Fruit fly (Drosophila melanogaster) whole organism, embryonic: ENCODE measurements around the gene Bx42.

Experiments used
- Adf1 ChIP-seq: fragments of 200-800 bp; sonication (Bioruptor generic); IDR thresholded peaks from 2 replicates; pipeline ENCODE4 v1.3.6; 2022; ENCODE audit warnings: missing biosample characterization, missing genetic modification characterization
- Aef1 ChIP-seq: fragments of 200-800 bp; sonication (Bioruptor generic); IDR thresholded peaks from 3 replicates; pipeline ENCODE4 v1.3.6; 2022; ENCODE audit warnings: missing biosample characterization, missing genetic modification characterization
- Blimp-1 ChIP-seq: fragments of 200-800 bp; sonication (Bioruptor generic); optimal IDR thresholded peaks from 3 replicates; lab custom pipeline; 2018; ENCODE audit warnings: missing biosample characterization, missing genetic modification characterization, mild to moderate bottlenecking, moderate library complexity, missing genetic modification reagents
- CG10274 ChIP-seq: fragments of 200-800 bp; sonication (Bioruptor generic); optimal IDR thresholded peaks from 3 replicates; lab custom pipeline; 2017; ENCODE audit warnings: missing biosample characterization, mild to moderate bottlenecking, missing genetic modification characterization
- CG10654 ChIP-seq: fragments of 200-800 bp; sonication (Bioruptor generic); optimal IDR thresholded peaks from 2 replicates; lab custom pipeline; 2016; ENCODE audit warnings: missing biosample characterization, missing genetic modification characterization
- CG12155 ChIP-seq: fragments of 200-800 bp; sonication (Bioruptor generic); optimal IDR thresholded peaks from 3 replicates; lab custom pipeline; 2016; ENCODE audit warnings: missing biosample characterization, missing genetic modification characterization
- CG12299 ChIP-seq: fragments of 200-800 bp; sonication (Bioruptor generic); optimal IDR thresholded peaks from 2 replicates; lab custom pipeline; 2018; ENCODE audit warnings: missing biosample characterization, mild to moderate bottlenecking, missing genetic modification characterization
- CG14860 ChIP-seq: fragments of 200-800 bp; sonication (Bioruptor generic); IDR thresholded peaks from 3 replicates; pipeline ENCODE4 v1.3.6; 2022; ENCODE audit warnings: missing biosample characterization, missing genetic modification characterization; ENCODE audit not compliant: partially characterized antibody
- CG15011 ChIP-seq: fragments of 200-800 bp; sonication (Bioruptor generic); optimal IDR thresholded peaks from 3 replicates; lab custom pipeline; 2018; ENCODE audit warnings: missing biosample characterization, mild to moderate bottlenecking, missing genetic modification characterization
- CG15696 ChIP-seq: fragments of 200-800 bp; sonication (Bioruptor generic); optimal IDR thresholded peaks from 2 replicates; lab custom pipeline; 2019; ENCODE audit warnings: missing biosample characterization, mild to moderate bottlenecking, missing genetic modification characterization, moderate library complexity
- CG18262 ChIP-seq: fragments of 200-800 bp; optimal IDR thresholded peaks from 3 replicates; lab custom pipeline; 2019; ENCODE audit warnings: missing biosample characterization, mild to moderate bottlenecking, missing genetic modification characterization, moderate library complexity
- CG18476 ChIP-seq: fragments of 200-800 bp; sonication (Bioruptor generic); optimal IDR thresholded peaks from 2 replicates; lab custom pipeline; 2016; ENCODE audit warnings: missing biosample characterization, mild to moderate bottlenecking, missing genetic modification characterization
- CG18599 ChIP-seq: fragments of 200-800 bp; sonication (Bioruptor generic); optimal IDR thresholded peaks from 3 replicates; lab custom pipeline; 2017; ENCODE audit warnings: missing biosample characterization, missing genetic modification characterization, mild to moderate bottlenecking, moderate library complexity, missing genetic modification reagents
- CG2129 ChIP-seq: fragments of 200-800 bp; sonication (Bioruptor generic); IDR thresholded peaks from 2 replicates; pipeline ENCODE4 v1.3.6; 2022; ENCODE audit warnings: missing biosample characterization, missing genetic modification characterization; ENCODE audit not compliant: partially characterized antibody
- CG4360 ChIP-seq: fragments of 200-800 bp; sonication (Bioruptor generic); IDR thresholded peaks from 2 replicates; pipeline ENCODE4 v1.3.6; 2022; ENCODE audit warnings: missing biosample characterization, missing genetic modification characterization
- CG4404 ChIP-seq: fragments of 200-800 bp; sonication (Bioruptor generic); IDR thresholded peaks from 2 replicates; pipeline ENCODE4 v1.3.6; 2022; ENCODE audit warnings: missing biosample characterization, missing genetic modification characterization
- CG4617 ChIP-seq: fragments of 200-800 bp; sonication (Bioruptor generic); optimal IDR thresholded peaks from 3 replicates; lab custom pipeline; 2016; ENCODE audit warnings: missing biosample characterization, missing genetic modification characterization, borderline replicate concordance
- CG6175 ChIP-seq: fragments of 200-800 bp; sonication (Bioruptor generic); IDR thresholded peaks from 3 replicates; pipeline ENCODE4 v1.3.6; 2022; ENCODE audit warnings: missing biosample characterization, missing genetic modification characterization
- CG6689 ChIP-seq: fragments of 200-800 bp; sonication (Bioruptor generic); IDR thresholded peaks from 2 replicates; pipeline ENCODE4 v1.3.6; 2022; ENCODE audit warnings: missing biosample characterization, missing genetic modification characterization
- CG6854 ChIP-seq: fragments of 200-800 bp; sonication (Bioruptor generic); optimal IDR thresholded peaks from 3 replicates; lab custom pipeline; 2017; ENCODE audit warnings: missing biosample characterization, mild to moderate bottlenecking, missing genetic modification characterization
- CG9727 ChIP-seq: fragments of 200-800 bp; sonication (Bioruptor generic); optimal IDR thresholded peaks from 3 replicates; lab custom pipeline; 2017; ENCODE audit warnings: missing biosample characterization, mild to moderate bottlenecking, missing genetic modification characterization
- CG9797 ChIP-seq: fragments of 200-800 bp; sonication (Bioruptor generic); optimal IDR thresholded peaks from 3 replicates; lab custom pipeline; 2018; ENCODE audit warnings: missing biosample characterization, mild to moderate bottlenecking, missing genetic modification characterization
- Dek ChIP-seq: fragments of 200-800 bp; sonication (Bioruptor generic); optimal IDR thresholded peaks from 3 replicates; lab custom pipeline; 2019; ENCODE audit warnings: missing biosample characterization, mild to moderate bottlenecking, missing genetic modification characterization, moderate library complexity
- Gug ChIP-seq: fragments of 200-800 bp; sonication (Bioruptor generic); IDR thresholded peaks from 4 replicates; pipeline ENCODE4 v1.3.6; 2022; ENCODE audit warnings: missing biosample characterization, missing genetic modification characterization
- Jarid2 ChIP-seq: fragments of 200-800 bp; sonication (Bioruptor generic); optimal IDR thresholded peaks from 3 replicates; lab custom pipeline; 2017; ENCODE audit warnings: mild to moderate bottlenecking, missing biosample characterization, missing genetic modification reagents, missing genetic modification characterization
- Lim3 ChIP-seq: fragments of 200-800 bp; sonication (Bioruptor generic); IDR thresholded peaks from 2 replicates; pipeline ENCODE4 v1.3.6; 2022; ENCODE audit warnings: missing biosample characterization, missing genetic modification characterization
- NC2α ChIP-seq: fragments of 200-800 bp; sonication (Bioruptor generic); optimal IDR thresholded peaks from 2 replicates; lab custom pipeline; 2016; ENCODE audit warnings: missing biosample characterization, missing genetic modification characterization
- Oli ChIP-seq: fragments of 200-800 bp; sonication (Bioruptor generic); optimal IDR thresholded peaks from 2 replicates; lab custom pipeline; 2018; ENCODE audit warnings: missing biosample characterization, mild to moderate bottlenecking, missing genetic modification characterization, moderate library complexity
- Ravus ChIP-seq: fragments of 200-800 bp; sonication (Bioruptor generic); IDR thresholded peaks from 2 replicates; pipeline ENCODE4 v1.3.6; 2022; ENCODE audit warnings: missing biosample characterization, missing genetic modification characterization
- Side ChIP-seq: fragments of 200-800 bp; sonication (Bioruptor generic); optimal IDR thresholded peaks from 2 replicates; lab custom pipeline; 2016; ENCODE audit warnings: missing biosample characterization, missing genetic modification characterization
- Six4 ChIP-seq: fragments of 200-800 bp; sonication (Bioruptor generic); optimal IDR thresholded peaks from 2 replicates; lab custom pipeline; 2016; ENCODE audit warnings: missing biosample characterization, missing genetic modification characterization
- bcd ChIP-seq: fragments of 200-800 bp; sonication (Bioruptor generic); optimal IDR thresholded peaks from 2 replicates; lab custom pipeline; 2017; ENCODE audit warnings: missing biosample characterization, mild to moderate bottlenecking, missing genetic modification characterization
- bsh ChIP-seq, 2 experiments: fragments of 200-800 bp; sonication (Bioruptor generic); optimal IDR thresholded peaks; 2 replicates each; lab custom pipeline; 2017 to 2018; ENCODE audit warnings: mild to moderate bottlenecking in 2 of 2, missing biosample characterization in 2 of 2, missing genetic modification characterization in 2 of 2, moderate library complexity in 1 of 2
- cad ChIP-seq: fragments of >200 bp; optimal IDR thresholded peaks from 2 replicates; lab custom pipeline; 2017; ENCODE audit warnings: missing biosample characterization, missing genetic modification characterization
- caup ChIP-seq: fragments of 200-800 bp; sonication (Bioruptor generic); optimal IDR thresholded peaks from 3 replicates; lab custom pipeline; 2017; ENCODE audit warnings: missing biosample characterization, mild to moderate bottlenecking, missing genetic modification characterization, moderate library complexity; ENCODE audit not compliant: severe bottlenecking
- crc ChIP-seq: fragments of 200-800 bp; sonication (Bioruptor generic); optimal IDR thresholded peaks from 2 replicates; lab custom pipeline; 2016; ENCODE audit warnings: missing biosample characterization, missing genetic modification characterization
- dimm ChIP-seq: fragments of 200-800 bp; sonication (Bioruptor generic); IDR thresholded peaks from 2 replicates; pipeline ENCODE4 v1.3.6; 2022; ENCODE audit warnings: missing biosample characterization, missing genetic modification characterization
- dmrt11E ChIP-seq: fragments of 200-800 bp; sonication (Bioruptor generic); optimal IDR thresholded peaks from 3 replicates; lab custom pipeline; 2018; ENCODE audit warnings: missing biosample characterization, mild to moderate bottlenecking, missing genetic modification characterization, moderate library complexity
- ems ChIP-seq: fragments of 200-800 bp; sonication (Bioruptor generic); optimal IDR thresholded peaks from 3 replicates; lab custom pipeline; 2016; ENCODE audit warnings: missing biosample characterization, missing genetic modification characterization
- grau ChIP-seq: fragments of 200-800 bp; optimal IDR thresholded peaks from 3 replicates; lab custom pipeline; 2019; ENCODE audit warnings: missing biosample characterization, mild to moderate bottlenecking, missing genetic modification characterization, moderate library complexity
- gro ChIP-seq: fragments of 200-800 bp; sonication (Bioruptor generic); optimal IDR thresholded peaks from 2 replicates; lab custom pipeline; 2016; ENCODE audit warnings: missing biosample characterization, missing genetic modification characterization
- hth ChIP-seq: fragments of >200 bp; optimal IDR thresholded peaks from 2 replicates; lab custom pipeline; 2017; ENCODE audit warnings: inconsistent platforms
- jigr1 ChIP-seq: fragments of 200-800 bp; sonication (Bioruptor generic); IDR thresholded peaks from 3 replicates; pipeline ENCODE4 v1.3.6; 2022; ENCODE audit warnings: missing biosample characterization, missing genetic modification characterization
- lilli ChIP-seq: fragments of 200-800 bp; sonication (Bioruptor generic); optimal IDR thresholded peaks from 3 replicates; lab custom pipeline; 2016; ENCODE audit warnings: missing biosample characterization, missing genetic modification characterization
- pho ChIP-seq: fragments of 200-800 bp; sonication (Bioruptor generic); optimal IDR thresholded peaks from 2 replicates; lab custom pipeline; 2016; ENCODE audit warnings: missing biosample characterization, missing genetic modification characterization
- pum ChIP-seq: fragments of 200-800 bp; sonication (Bioruptor generic); optimal IDR thresholded peaks from 2 replicates; lab custom pipeline; 2016; ENCODE audit warnings: missing biosample characterization, missing genetic modification characterization
- ssp ChIP-seq: fragments of 200-800 bp; sonication (Bioruptor generic); IDR thresholded peaks from 2 replicates; pipeline ENCODE4 v1.3.6; 2022; ENCODE audit warnings: missing biosample characterization, missing genetic modification characterization
- tin ChIP-seq: fragments of 200-800 bp; sonication (Bioruptor generic); optimal IDR thresholded peaks from 3 replicates; lab custom pipeline; 2016; ENCODE audit warnings: missing biosample characterization, missing genetic modification characterization
- usp ChIP-seq: fragments of >200 bp; optimal IDR thresholded peaks from 2 replicates; lab custom pipeline; 2017; ENCODE audit warnings: missing biosample characterization, missing genetic modification characterization
- yki ChIP-seq: fragments of >200 bp; optimal IDR thresholded peaks from 3 replicates; lab custom pipeline; 2018
- zen2 ChIP-seq: fragments of 200-800 bp; sonication (Bioruptor generic); IDR thresholded peaks from 3 replicates; pipeline ENCODE4 v1.3.6; 2022; ENCODE audit warnings: missing biosample characterization, missing genetic modification characterization; ENCODE audit not compliant: partially characterized antibody

Gene Bx42

DNA sequence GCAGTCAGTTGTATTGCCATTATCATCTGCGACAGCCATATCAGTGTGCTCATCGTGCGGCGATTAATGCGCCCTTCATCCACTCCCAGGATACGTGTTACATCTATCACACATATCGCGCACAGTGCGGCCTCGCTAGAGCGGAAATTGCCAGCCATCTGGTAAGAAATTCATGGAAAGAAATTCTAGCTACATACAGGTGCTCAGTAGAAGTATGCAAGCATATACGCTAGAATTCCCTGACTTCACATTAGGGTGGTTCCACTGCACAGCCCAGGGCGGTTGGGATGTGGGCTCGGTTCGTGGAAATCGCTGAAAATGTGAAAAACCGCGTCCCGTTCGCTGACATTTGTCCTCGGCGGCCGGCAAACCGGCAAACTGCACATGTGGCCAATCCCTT lies 34.8 kb upstream of the Bx42 start (continued):
- TF ChIP-seq CG6175 (GFP tag; lab: Robert Waterston, UW) (peak; percentile 71; the same call in 1 of the 3 replicates), caup (no peak), CG12299 (peak; percentile 53), CG9727 (GFP tag; lab: Kevin White, UChicago) (peak; percentile 74), Six4 (GFP tag; lab: Kevin White, UChicago) (peak; percentile 68), tin (peak; percentile 82), CG18476 (GFP tag; lab: Kevin White, UChicago) (peak; percentile 39), Ravus (GFP tag; lab: Robert Waterston, UW) (peak; percentile 55), Jarid2 (GFP tag; lab: Kevin White, UChicago) (no peak), CG15011 (no peak), CG2129 (GFP tag; lab: Robert Waterston, UW) (no peak), lilli (GFP tag; lab: Kevin White, UChicago) (peak; percentile 68), pum (GFP tag; lab: Kevin White, UChicago) (peak; percentile 77), grau (peak; percentile 98), Aef1 (GFP tag; lab: Robert Waterston, UW) (peak; percentile 75), zen2 (GFP tag; lab: Robert Waterston, UW) (no peak), CG9797 (GFP tag; lab: Kevin White, UChicago) (no peak), cad (GFP tag; lab: Kevin White, UChicago) (no peak), crc (GFP tag; lab: Kevin White, UChicago) (peak; percentile 10), hth (no peak), bcd (GFP tag; lab: Kevin White, UChicago) (peak; percentile 53), pho (GFP tag; lab: Kevin White, UChicago) (peak; percentile 38), CG14860 (GFP tag; lab: Robert Waterston, UW) (no peak), CG10654 (GFP tag; lab: Kevin White, UChicago) (peak; percentile 64), dimm (GFP tag; lab: Robert Waterston, UW) (peak; percentile 56; the same call in 1 of the 2 replicates), CG15696 (tag; lab: Kevin White, UChicago) (peak; percentile 82), CG4617 (GFP tag; lab: Kevin White, UChicago) (peak; percentile 22), Side (peak; percentile 39), yki (lab: Kevin White, UChicago) (no peak), gro (GFP tag; lab: Kevin White, UChicago) (no peak), CG6689 (GFP tag; lab: Robert Waterston, UW) (peak; percentile 82), usp (GFP tag; lab: Kevin White, UChicago) (no peak), CG10274 (no peak), Gug (GFP tag; lab: Robert Waterston, UW) (peak; percentile 91), CG6854 (GFP tag; lab: Kevin White, UChicago) (peak; percentile 29), CG4360 (GFP tag; lab: Robert Waterston, UW) (peak; percentile 58; the same call in 1 of the 2 replicates), NC2α (GFP tag; lab: Kevin White, UChicago) (peak; percentile 40), CG18262 (tag; lab: Kevin White, UChicago) (peak; percentile 75), CG12155 (GFP tag; lab: Kevin White, UChicago) (peak; percentile 58), ems (peak; percentile 67), bsh (GFP tag; optimal IDR thresholded peaks at IDR 0.05; lab: Kevin White, UChicago) (peak; percentile 26 to 80), jigr1 (GFP tag; lab: Robert Waterston, UW) (peak; percentile 75; the same call in 2 of the 3 replicates), Dek (tag; lab: Kevin White, UChicago) (peak; percentile 26), CG18599 (GFP tag; lab: Kevin White, UChicago) (peak; percentile 78), Lim3 (GFP tag; lab: Robert Waterston, UW) (peak; percentile 32; the same call in 1 of the 2 replicates), Adf1 (0 out of 2 replicates have a peak, but pooled peaks have one; percentile 12), Blimp-1 (GFP tag; lab: Kevin White, UChicago) (peak; percentile 67), ssp (peak; percentile 77), dmrt11E (tag; lab: Kevin White, UChicago) (peak; percentile 79), Oli (tag; lab: Kevin White, UChicago) (peak; percentile 71), CG4404 (peak; percentile 85)
